Fruit fly (Drosophila melanogaster) whole organism, embryonic: ENCODE measurements around the gene eys.
A peak's percentile ranks its signal among the peaks of the same experiment; 100 is the strongest.

ENCODE experiments used
- Atf6 ChIP-seq: fragments of 200-800 bp; sonication (Bioruptor generic); IDR thresholded peaks from 2 replicates; pipeline ENCODE4 v1.3.6; 2022; ENCODE audit warnings: missing biosample characterization, missing genetic modification characterization
- Awh ChIP-seq: fragments of 200-800 bp; sonication (Bioruptor generic); IDR thresholded peaks from 2 replicates; pipeline ENCODE4, ENCODE4 v1.3.6; 2022; ENCODE audit warnings: missing biosample characterization, missing genetic modification characterization
- CG10462 ChIP-seq: fragments of 200-800 bp; sonication (Bioruptor generic); optimal IDR thresholded peaks from 2 replicates; lab custom pipeline; 2016; ENCODE audit warnings: missing biosample characterization, missing genetic modification characterization
- CG10565 ChIP-seq: fragments of 200-800 bp; sonication (Bioruptor generic); optimal IDR thresholded peaks from 3 replicates; lab custom pipeline; 2016; ENCODE audit warnings: missing biosample characterization, mild to moderate bottlenecking, missing genetic modification characterization
- CG10959 ChIP-seq: fragments of 200-800 bp; sonication (Bioruptor generic); IDR thresholded peaks from 2 replicates; pipeline ENCODE4 v1.3.6; 2022; ENCODE audit warnings: missing biosample characterization, missing genetic modification characterization
- CG10979 ChIP-seq: fragments of 200-800 bp; sonication (Bioruptor generic); optimal IDR thresholded peaks from 2 replicates; lab custom pipeline; 2018; ENCODE audit warnings: missing biosample characterization, mild to moderate bottlenecking, missing genetic modification characterization, moderate library complexity
- CG11093 ChIP-seq: fragments of 200-800 bp; sonication (Bioruptor generic); IDR thresholded peaks from 3 replicates; pipeline ENCODE4 v1.3.6; 2022; ENCODE audit warnings: missing biosample characterization, missing genetic modification characterization
- CG12769 ChIP-seq: fragments of 200-800 bp; sonication (Bioruptor generic); optimal IDR thresholded peaks from 2 replicates; lab custom pipeline; 2019; ENCODE audit warnings: missing biosample characterization, mild to moderate bottlenecking, missing genetic modification characterization, moderate library complexity
- CG13894 ChIP-seq: fragments of 200-800 bp; sonication (Bioruptor generic); optimal IDR thresholded peaks from 3 replicates; lab custom pipeline; 2018; ENCODE audit warnings: missing biosample characterization, mild to moderate bottlenecking, missing genetic modification characterization, moderate library complexity
- CG1647 ChIP-seq: fragments of 200-800 bp; sonication (Bioruptor generic); optimal IDR thresholded peaks from 3 replicates; lab custom pipeline; 2016; ENCODE audit warnings: missing biosample characterization, missing genetic modification characterization
- CG16813 ChIP-seq: fragments of 200-800 bp; sonication (Bioruptor generic); IDR thresholded peaks from 3 replicates; pipeline ENCODE4 v1.3.6; 2022; ENCODE audit warnings: missing biosample characterization, missing genetic modification characterization; ENCODE audit not compliant: partially characterized antibody
- CG17802 ChIP-seq: fragments of 200-800 bp; sonication (Bioruptor generic); optimal IDR thresholded peaks from 2 replicates; lab custom pipeline; 2018; ENCODE audit warnings: missing biosample characterization, mild to moderate bottlenecking, missing genetic modification characterization, moderate library complexity
- CG17829 ChIP-seq: fragments of 200-800 bp; optimal IDR thresholded peaks from 2 replicates; lab custom pipeline; 2019; ENCODE audit warnings: missing biosample characterization, mild to moderate bottlenecking, missing genetic modification characterization, moderate library complexity
- CG18011 ChIP-seq: fragments of 200-800 bp; sonication (Bioruptor generic); optimal IDR thresholded peaks from 2 replicates; lab custom pipeline; 2017; ENCODE audit warnings: missing biosample characterization, missing genetic modification characterization, mild to moderate bottlenecking, moderate library complexity, missing genotype
- CG18619 ChIP-seq: fragments of 200-800 bp; sonication (Bioruptor generic); optimal IDR thresholded peaks from 3 replicates; lab custom pipeline; 2017; ENCODE audit warnings: missing biosample characterization, mild to moderate bottlenecking, missing genetic modification characterization
- CG32772 ChIP-seq: fragments of 200-800 bp; sonication (Bioruptor generic); IDR thresholded peaks from 2 replicates; pipeline ENCODE4 v1.3.6; 2022; ENCODE audit warnings: missing biosample characterization, missing genetic modification characterization
- CG5245 ChIP-seq: fragments of 200-800 bp; sonication (Bioruptor generic); optimal IDR thresholded peaks from 3 replicates; lab custom pipeline; 2016; ENCODE audit warnings: missing biosample characterization, missing genetic modification characterization
- CG5953 ChIP-seq: fragments of 200-800 bp; sonication (Bioruptor generic); IDR thresholded peaks from 2 replicates; pipeline ENCODE4 v1.3.6; 2022; ENCODE audit warnings: missing biosample characterization, missing genetic modification characterization
- CG7928 ChIP-seq: fragments of 200-800 bp; sonication (Bioruptor generic); optimal IDR thresholded peaks from 2 replicates; lab custom pipeline; 2017; ENCODE audit warnings: missing biosample characterization, mild to moderate bottlenecking, missing genetic modification characterization
- CG8765 ChIP-seq: fragments of 200-800 bp; sonication (Bioruptor generic); IDR thresholded peaks from 2 replicates; pipeline ENCODE4 v1.3.6; 2022; ENCODE audit warnings: missing biosample characterization, missing genetic modification characterization
- CG9797 ChIP-seq: fragments of 200-800 bp; sonication (Bioruptor generic); optimal IDR thresholded peaks from 3 replicates; lab custom pipeline; 2018; ENCODE audit warnings: missing biosample characterization, mild to moderate bottlenecking, missing genetic modification characterization
- CoRest ChIP-seq: fragments of 200-800 bp; sonication (Bioruptor generic); optimal IDR thresholded peaks from 3 replicates; lab custom pipeline; 2018; ENCODE audit warnings: missing biosample characterization, mild to moderate bottlenecking, missing genetic modification characterization, moderate library complexity
- Deaf1 ChIP-seq: fragments of 200-800 bp; optimal IDR thresholded peaks from 3 replicates; lab custom pipeline; 2019; ENCODE audit warnings: missing biosample characterization, mild to moderate bottlenecking, missing genetic modification characterization, moderate library complexity
- E2f1 ChIP-seq: fragments of 200-800 bp; sonication (Bioruptor generic); IDR thresholded peaks from 2 replicates; pipeline ENCODE4 v1.3.6; 2022; ENCODE audit warnings: missing biosample characterization, missing genetic modification characterization
- Eip74EF ChIP-seq, 2 experiments: fragments of 200-800 bp in 1 of 2; fragments of >200 bp in 1 of 2; sonication (Bioruptor generic) in 1 of 2; optimal IDR thresholded peaks; 2 replicates each; lab custom pipeline; 2017 to 2019; ENCODE audit warnings: missing biosample characterization in 2 of 2, missing genetic modification characterization in 2 of 2, mild to moderate bottlenecking in 1 of 2, moderate library complexity in 1 of 2
- GATAe ChIP-seq: fragments of 200-800 bp; sonication (Bioruptor generic); conservative IDR thresholded peaks from 2 replicates; pipeline ENCODE4 v1.3.6; 2022; ENCODE audit warnings: missing biosample characterization, missing genetic modification characterization
- HLH4C ChIP-seq: fragments of 200-800 bp; sonication (Bioruptor generic); IDR thresholded peaks from 3 replicates; pipeline ENCODE4 v1.3.6; 2022; ENCODE audit warnings: missing biosample characterization, missing genetic modification characterization; ENCODE audit not compliant: partially characterized antibody
- Hey ChIP-seq: fragments of 200-800 bp; sonication (Bioruptor generic); optimal IDR thresholded peaks from 3 replicates; lab custom pipeline; 2018; ENCODE audit warnings: missing biosample characterization, mild to moderate bottlenecking, missing genetic modification characterization
- MTF-1 ChIP-seq: fragments of 200-800 bp; sonication (Bioruptor generic); optimal IDR thresholded peaks from 2 replicates; lab custom pipeline; 2018; ENCODE audit warnings: missing biosample characterization, mild to moderate bottlenecking, missing genetic modification characterization, borderline replicate concordance
- Med ChIP-seq: fragments of 200-800 bp; sonication (Bioruptor generic); peaks from one replicate; lab custom pipeline; 2016; ENCODE audit warnings: missing biosample characterization, missing genetic modification characterization, mild to moderate bottlenecking, inconsistent platforms, moderate library complexity
- NfI ChIP-seq: fragments of 200-800 bp; sonication (Bioruptor generic); optimal IDR thresholded peaks from 3 replicates; lab custom pipeline; 2018; ENCODE audit warnings: missing biosample characterization, mild to moderate bottlenecking, missing genetic modification characterization, moderate library complexity
- Stat92E ChIP-seq, 3 experiments: fragments of >200 bp in 2 of 3; fragments of 200-800 bp in 1 of 3; sonication (Bioruptor generic) in 1 of 3; optimal IDR thresholded peaks; 2 replicates each; lab custom pipeline; 2017 to 2019; ENCODE audit warnings: missing biosample characterization in 3 of 3, missing genetic modification characterization in 3 of 3, mild to moderate bottlenecking in 1 of 3, moderate library complexity in 1 of 3
- ara ChIP-seq: fragments of 200-800 bp; sonication (Bioruptor generic); IDR thresholded peaks from 2 replicates; pipeline ENCODE4 v1.3.6; 2022; ENCODE audit warnings: missing biosample characterization, missing genetic modification characterization
- bsh ChIP-seq, 2 experiments: fragments of 200-800 bp; sonication (Bioruptor generic); optimal IDR thresholded peaks; 2 replicates each; lab custom pipeline; 2017 to 2018; ENCODE audit warnings: mild to moderate bottlenecking in 2 of 2, missing biosample characterization in 2 of 2, missing genetic modification characterization in 2 of 2, moderate library complexity in 1 of 2
- chinmo ChIP-seq: fragments of 200-800 bp; sonication (Bioruptor generic); IDR thresholded peaks from 4 replicates; pipeline ENCODE4 v1.3.6; 2022; ENCODE audit warnings: missing biosample characterization, missing genetic modification characterization; ENCODE audit not compliant: partially characterized antibody
- dati ChIP-seq: fragments of 200-800 bp; sonication (Bioruptor generic); IDR thresholded peaks from 2 replicates; pipeline ENCODE4 v1.3.6; 2022; ENCODE audit warnings: missing biosample characterization, missing genetic modification characterization
- fru ChIP-seq: fragments of >200 bp; optimal IDR thresholded peaks from 2 replicates; lab custom pipeline; 2017
- ftz-f1 ChIP-seq: fragments of 200-800 bp; sonication (Bioruptor generic); optimal IDR thresholded peaks from 2 replicates; lab custom pipeline; 2016; ENCODE audit warnings: missing biosample characterization, missing genetic modification characterization
- gfzf ChIP-seq: fragments of 200-800 bp; sonication (Bioruptor generic); optimal IDR thresholded peaks from 2 replicates; lab custom pipeline; 2016; ENCODE audit warnings: missing biosample characterization, mild to moderate bottlenecking, missing genetic modification characterization, moderate library complexity
- p53 ChIP-seq: fragments of 200-800 bp; sonication (Bioruptor generic); optimal IDR thresholded peaks from 2 replicates; lab custom pipeline; 2016; ENCODE audit warnings: missing biosample characterization, missing genetic modification characterization
- row ChIP-seq: fragments of 200-800 bp; sonication (Bioruptor generic); IDR thresholded peaks from 3 replicates; pipeline ENCODE4 v1.3.6; 2022; ENCODE audit warnings: missing biosample characterization, missing genetic modification characterization
- salm ChIP-seq: fragments of 200-800 bp; sonication (Bioruptor generic); optimal IDR thresholded peaks from 2 replicates; lab custom pipeline; 2018; ENCODE audit warnings: missing biosample characterization, mild to moderate bottlenecking, missing genetic modification characterization
- sim ChIP-seq: fragments of 200-800 bp; sonication (Bioruptor generic); IDR thresholded peaks from 2 replicates; pipeline ENCODE4 v1.3.6; 2022; ENCODE audit warnings: missing biosample characterization, missing genetic modification characterization
- tap ChIP-seq: fragments of 200-800 bp; optimal IDR thresholded peaks from 3 replicates; lab custom pipeline; 2019; ENCODE audit warnings: missing biosample characterization, mild to moderate bottlenecking, missing genetic modification characterization, moderate library complexity
- tin ChIP-seq: fragments of 200-800 bp; sonication (Bioruptor generic); optimal IDR thresholded peaks from 3 replicates; lab custom pipeline; 2016; ENCODE audit warnings: missing biosample characterization, missing genetic modification characterization
- tna ChIP-seq: fragments of 200-800 bp; sonication (Bioruptor generic); IDR thresholded peaks from 2 replicates; pipeline ENCODE4 v1.3.6; 2022; ENCODE audit warnings: missing biosample characterization, missing genetic modification characterization; ENCODE audit not compliant: partially characterized antibody
- trem ChIP-seq: fragments of 200-800 bp; optimal IDR thresholded peaks from 3 replicates; lab custom pipeline; 2019; ENCODE audit warnings: missing biosample characterization, mild to moderate bottlenecking, missing genetic modification characterization, moderate library complexity
- vnd ChIP-seq: fragments of 200-800 bp; sonication (Bioruptor generic); IDR thresholded peaks from 3 replicates; pipeline ENCODE4 v1.3.6; 2022; ENCODE audit warnings: missing biosample characterization, missing genetic modification characterization; ENCODE audit not compliant: partially characterized antibody
- z ChIP-seq: fragments of 200-800 bp; sonication (Bioruptor generic); IDR thresholded peaks from 3 replicates; pipeline ENCODE4 v1.3.6; 2022; ENCODE audit warnings: missing biosample characterization, missing genetic modification characterization

eys gene

DNA sequence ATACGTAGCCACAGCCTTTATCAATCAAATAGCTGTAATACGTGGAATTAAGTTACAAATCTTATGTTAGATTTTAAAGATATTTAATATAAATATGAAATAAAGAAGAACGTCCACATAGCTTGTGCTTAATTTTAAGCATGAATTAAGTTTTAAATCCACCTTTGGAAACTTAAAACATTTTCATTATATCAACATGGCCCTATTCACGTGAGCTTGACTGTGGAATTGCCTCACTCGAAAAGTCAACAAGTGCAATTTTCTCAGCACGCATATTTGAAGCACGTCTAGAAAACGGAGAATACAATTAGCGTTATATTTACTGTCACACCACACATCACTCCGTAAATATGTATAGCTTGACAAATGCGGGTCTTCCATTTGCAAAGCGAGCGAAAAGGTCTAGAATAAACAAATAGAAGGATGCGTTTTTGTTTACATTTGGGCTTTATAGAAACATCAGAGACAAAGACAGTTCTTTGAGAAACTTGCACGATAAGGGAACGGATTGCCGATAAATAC lies 52.2 kb downstream of the eys start (continued):
- peak; percentile 84 for TF ChIP-seq Atf6 (GFP tag; lab: Robert Waterston, UW)
- peak; percentile 92 for TF ChIP-seq tap
- peak; percentile 72 for TF ChIP-seq CG11093
- no peak for TF ChIP-seq ftz-f1 (GFP tag; lab: Kevin White, UChicago)
- TF ChIP-seq Med = peak; percentile 93
- TF ChIP-seq Eip74EF (GFP tag; optimal IDR thresholded peaks at IDR 0.05; lab: Kevin White, UChicago) = peak in 1 of 2 experiments; percentile 92
- peak; percentile 91 for TF ChIP-seq salm (tag; lab: Kevin White, UChicago)
- TF ChIP-seq chinmo = no peak
- TF ChIP-seq CG7928 (GFP tag; lab: Kevin White, UChicago) = peak; percentile 42
- TF ChIP-seq tna (GFP tag; lab: Robert Waterston, UW) = no peak
- TF ChIP-seq CG9797 = no peak
- TF ChIP-seq Stat92E (GFP tag; optimal IDR thresholded peaks at IDR 0.05; lab: Kevin White, UChicago) = peak in 1 of 3 experiments; percentile 17
- peak; percentile 53; the same call in 1 of the 2 replicates for TF ChIP-seq dati (GFP tag; lab: Robert Waterston, UW)
- TF ChIP-seq CG10565 (GFP tag; lab: Kevin White, UChicago) = peak; percentile 59
- peak; percentile 84 for TF ChIP-seq E2f1 (GFP tag; lab: Robert Waterston, UW)
- TF ChIP-seq CG16813 (GFP tag; lab: Robert Waterston, UW) = no peak
- peak; percentile 41 for TF ChIP-seq Hey (tag; lab: Kevin White, UChicago)
- peak; percentile 85 for TF ChIP-seq CG18619 (GFP tag; lab: Kevin White, UChicago)
- TF ChIP-seq Deaf1 (tag; lab: Kevin White, UChicago) = peak; percentile 70
- peak; percentile 70 for TF ChIP-seq CG5245 (GFP tag; lab: Kevin White, UChicago)
- peak; percentile 55 for TF ChIP-seq CG1647 (GFP tag; lab: Kevin White, UChicago)
- peak; percentile 49; the same call in 1 of the 2 replicates for TF ChIP-seq GATAe (GFP tag; lab: Robert Waterston, UW)
- peak; percentile 90 to 95 for TF ChIP-seq bsh (GFP tag; optimal IDR thresholded peaks at IDR 0.05; lab: Kevin White, UChicago)
- TF ChIP-seq row (GFP tag; lab: Robert Waterston, UW) = peak; percentile 92
- peak; percentile 13; the same call in 1 of the 2 replicates for TF ChIP-seq CG8765 (GFP tag; lab: Robert Waterston, UW)
- peak; percentile 63 for TF ChIP-seq CG10462
- TF ChIP-seq CG17802 = peak; percentile 57
- TF ChIP-seq vnd (GFP tag; lab: Robert Waterston, UW) = no peak
- no peak for TF ChIP-seq fru
- TF ChIP-seq CG12769 (tag; lab: Kevin White, UChicago) = peak; percentile 11
- 0 out of 2 replicates have a peak, but pooled peaks have one; percentile 49 for TF ChIP-seq CG5953 (GFP tag; lab: Robert Waterston, UW)
- TF ChIP-seq CG18011 (GFP tag; lab: Kevin White, UChicago) = peak; percentile 47
- TF ChIP-seq gfzf = no peak
- peak; percentile 91 for TF ChIP-seq CoRest (tag; lab: Kevin White, UChicago)
- TF ChIP-seq tin = peak; percentile 75
- peak; percentile 93 for TF ChIP-seq CG17829 (tag; lab: Kevin White, UChicago)
- TF ChIP-seq HLH4C (GFP tag; lab: Robert Waterston, UW) = no peak
- TF ChIP-seq p53 = no peak
- TF ChIP-seq trem (tag; lab: Kevin White, UChicago) = peak; percentile 88
- peak; percentile 92 for TF ChIP-seq CG10979 (tag; lab: Kevin White, UChicago)
- peak; percentile 77 for TF ChIP-seq Awh (GFP tag; lab: Robert Waterston, UW)
- peak; percentile 62 for TF ChIP-seq CG13894
- 0 out of 2 replicates have a peak, but pooled peaks have one; percentile 28 for TF ChIP-seq sim (GFP tag; lab: Robert Waterston, UW)
- TF ChIP-seq CG32772 = peak; percentile 83; the same call in 1 of the 2 replicates
- peak; percentile 76 for TF ChIP-seq CG10959 (GFP tag; lab: Robert Waterston, UW)
- peak; percentile 90 for TF ChIP-seq NfI (GFP tag; lab: Kevin White, UChicago)
- 0 out of 3 replicates have a peak, but pooled peaks have one; percentile 46 for TF ChIP-seq z (GFP tag; lab: Robert Waterston, UW)
- TF ChIP-seq MTF-1 (GFP tag; lab: Kevin White, UChicago) = peak; percentile 81
- peak; percentile 79; the same call in 1 of the 2 replicates for TF ChIP-seq ara (GFP tag; lab: Robert Waterston, UW)
